Worm (Caenorhabditis elegans): ENCODE data around the gene srh-281.

DNA sequence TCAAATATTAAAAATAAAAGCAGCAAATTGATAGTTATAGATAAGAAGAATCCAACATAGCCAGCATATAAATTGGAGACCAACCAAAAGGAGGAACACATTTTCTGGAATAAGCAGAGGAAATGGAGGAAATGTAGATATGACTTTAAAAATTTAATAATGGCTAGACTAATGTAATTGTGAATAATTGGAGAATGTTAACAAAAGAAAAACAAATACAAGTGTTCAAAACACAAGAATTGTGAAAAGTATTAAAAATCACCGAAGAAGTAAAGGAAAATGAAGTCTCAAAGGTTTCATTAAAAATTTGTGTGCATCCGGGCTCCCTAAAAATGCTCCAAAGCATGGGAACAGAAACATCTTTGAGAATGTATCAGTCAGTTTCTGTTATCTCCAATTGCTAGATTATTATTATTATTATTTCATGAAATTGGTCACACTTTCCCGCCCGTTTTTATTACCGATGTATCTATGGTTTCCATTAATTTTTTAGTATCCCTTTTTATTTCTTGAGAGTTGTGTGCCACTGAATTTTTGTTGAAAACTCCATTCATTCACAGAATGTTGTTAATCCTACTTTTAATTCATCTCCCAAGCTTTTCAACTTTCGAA, 28.4 kb upstream of the srh-281 start, which contains the start of the genes str-109 and F10A3.11:
- TF ChIP-seq tbx-37 (GFP tag; conservative IDR thresholded peaks at IDR 0.05) (no peak), tra-4 (tag; optimal IDR thresholded peaks at IDR 0.05) (no peak), B0310.2 (tag; optimal IDR thresholded peaks at IDR 0.05) (no peak), pes-1 (GFP tag; IDR thresholded peaks at IDR 0.05) (no peak), hmg-4 (GFP tag; optimal IDR thresholded peaks at IDR 0.05) (no peak)

All from whole organism, early embryonic.